Worm (Caenorhabditis elegans) whole organism, L4 larva: Measurements from ENCODE around the gene C34E7.3.
A peak's percentile ranks its signal among the peaks of the same experiment; 100 is the strongest.

ENCODE experiments used
- ZK546.5 ChIP-seq, 2 experiments: sonication (generic microtip); optimal IDR thresholded peaks; 2 replicates each; lab custom pipeline; 2017; ENCODE audit warnings: missing biosample characterization in 2 of 2, missing genetic modification characterization in 2 of 2
- aha-1 ChIP-seq: fragments of 150-350 bp; peaks from one replicate; lab custom pipeline; 2014; ENCODE audit warnings: missing biosample characterization, missing genetic modification characterization
- aly-2 ChIP-seq: sonication (generic microtip); optimal IDR thresholded peaks from 2 replicates; lab custom pipeline; 2018; ENCODE audit warnings: missing biosample characterization, missing genetic modification characterization
- fkh-10 ChIP-seq: fragments of 150-350 bp; optimal IDR thresholded peaks from 2 replicates; lab custom pipeline; 2014; ENCODE audit warnings: missing biosample characterization, missing genetic modification reagents, missing genetic modification characterization
- lin-39 ChIP-seq: fragments of 150-350 bp; optimal IDR thresholded peaks from 2 replicates; lab custom pipeline; 2014; ENCODE audit warnings: missing biosample characterization, missing genetic modification reagents, missing genetic modification characterization
- mdl-1 ChIP-seq, 2 experiments: fragments of 150-350 bp in 1 of 2; sonication (generic microtip) in 1 of 2; optimal IDR thresholded peaks; 2 replicates each; lab custom pipeline; 2014 to 2017; ENCODE audit warnings: missing biosample characterization in 2 of 2, missing genetic modification characterization in 2 of 2
- pha-4 ChIP-seq, 2 experiments: fragments of 150-350 bp in 1 of 2; fragments of 200-800 bp in 1 of 2; sonication (Bioruptor generic) in 1 of 2; IDR thresholded peaks in 1 of 2; optimal IDR thresholded peaks in 1 of 2; 2 replicates each; pipeline versions ENCODE4 v1.3.6 to Lab custom; 2014 to 2022; ENCODE audit warnings: missing genetic modification characterization in 2 of 2, missing genetic modification reagents in 2 of 2, missing biosample characterization in 1 of 2, missing compliant biosample characterization in 1 of 2
- unc-130 ChIP-seq: sonication (generic microtip); optimal IDR thresholded peaks from 2 replicates; lab custom pipeline; 2016; ENCODE audit warnings: missing genetic modification reagents, missing genetic modification characterization, missing compliant biosample characterization
- unc-62 ChIP-seq, 3 experiments: fragments of 150-350 bp in 1 of 3; sonication (generic microtip); optimal IDR thresholded peaks in 2 of 3; peaks in 1 of 3; 1 replicate in 1 of 3; 2 replicates in 2 of 3; lab custom pipeline; 2014 to 2017; ENCODE audit warnings: missing biosample characterization in 3 of 3, missing genetic modification characterization in 3 of 3, missing genetic modification reagents in 3 of 3, missing genotype in 1 of 3
- zip-2 ChIP-seq: fragments of 150-350 bp; optimal IDR thresholded peaks from 2 replicates; lab custom pipeline; 2014; ENCODE audit warnings: missing biosample characterization, missing genetic modification characterization
- ztf-11 ChIP-seq: fragments of 150-350 bp; optimal IDR thresholded peaks from 2 replicates; lab custom pipeline; 2014; ENCODE audit warnings: missing biosample characterization, missing genetic modification characterization

ce11 chrX:12913398-12914071 lies 16.5 kb upstream of the C34E7.3 start:
- no peak for TF ChIP-seq fkh-10 (GFP tag; lab: Kevin White, UChicago)
- no peak for TF ChIP-seq lin-39 (tag; lab: Kevin White, UChicago)
- TF ChIP-seq unc-62 (GFP tag; optimal IDR thresholded peaks at IDR 0.05 in 1 of 2; lab: Kevin White, UChicago): peak in 1 of 2 experiments; percentile 35
- no peak for TF ChIP-seq unc-62 (tag; optimal IDR thresholded peaks at IDR 0.05; lab: Kevin White, UChicago)
- TF ChIP-seq pha-4 (GFP tag; IDR thresholded peaks at IDR 0.05; lab: Robert Waterston, UW): no peak
- no peak for TF ChIP-seq pha-4 (tag; optimal IDR thresholded peaks at IDR 0.05; lab: Kevin White, UChicago)
- no peak for TF ChIP-seq zip-2
- no peak for TF ChIP-seq aha-1 (tag; lab: Kevin White, UChicago)
- TF ChIP-seq mdl-1 (tag; optimal IDR thresholded peaks at IDR 0.05; lab: Kevin White, UChicago): no peak
- no peak for TF ChIP-seq unc-130 (GFP tag; lab: Kevin White, UChicago)
- no peak for TF ChIP-seq ZK546.5 (tag; optimal IDR thresholded peaks at IDR 0.05; lab: Kevin White, UChicago)
- no peak for TF ChIP-seq aly-2 (tag; lab: Kevin White, UChicago)
- TF ChIP-seq ztf-11: no peak
